Worm (Caenorhabditis elegans) whole organism, midembryonic: Measurements from ENCODE around the gene sluh-7.

Experiments used
- klf-2 ChIP-seq: fragments of 200-800 bp; sonication (Bioruptor generic); conservative IDR thresholded peaks from 2 replicates; pipeline ENCODE4 v1.3.6; 2022; ENCODE audit warnings: missing genetic modification reagents, missing genetic modification characterization, missing compliant biosample characterization
- ztf-23 ChIP-seq: fragments of 200-800 bp; sonication (Bioruptor generic); IDR thresholded peaks from 2 replicates; pipeline ENCODE4 v1.3.6; 2022; ENCODE audit warnings: missing genetic modification reagents, missing genetic modification characterization, missing compliant biosample characterization

- TF ChIP-seq klf-2 (no peak), ztf-23 (GFP tag; lab: Robert Waterston, UW) (no peak)
Observed at ce11 chrV:10379761-10380160, 24.1 kb upstream of the sluh-7 start.
